Fruit fly (Drosophila melanogaster) whole organism, embryonic: ENCODE results near the gene CG11581.

ENCODE experiments used
- CG1603 ChIP-seq: fragments of 200-800 bp; sonication (Bioruptor generic); optimal IDR thresholded peaks from 2 replicates; lab custom pipeline; 2019; ENCODE audit warnings: missing biosample characterization, mild to moderate bottlenecking, missing genetic modification characterization, moderate library complexity
- CG5953 ChIP-seq: fragments of 200-800 bp; sonication (Bioruptor generic); IDR thresholded peaks from 2 replicates; pipeline ENCODE4 v1.3.6; 2022; ENCODE audit warnings: missing biosample characterization, missing genetic modification characterization
- CG6791 ChIP-seq: fragments of 200-800 bp; sonication (Bioruptor generic); IDR thresholded peaks from 3 replicates; pipeline ENCODE4 v1.3.6; 2022; ENCODE audit warnings: missing biosample characterization, missing genetic modification characterization; ENCODE audit not compliant: partially characterized antibody
- CG8944 ChIP-seq: fragments of 200-800 bp; sonication (Bioruptor generic); optimal IDR thresholded peaks from 3 replicates; lab custom pipeline; 2016; ENCODE audit warnings: missing biosample characterization, missing genetic modification characterization
- Hand ChIP-seq: fragments of 200-800 bp; sonication (Bioruptor generic); optimal IDR thresholded peaks from 2 replicates; lab custom pipeline; 2017; ENCODE audit warnings: mild to moderate bottlenecking, missing biosample characterization, missing genetic modification reagents, missing genetic modification characterization
- Hr78 ChIP-seq, 2 experiments: fragments of 200-800 bp in 1 of 2; fragments of >200 bp in 1 of 2; sonication (Bioruptor generic) in 1 of 2; optimal IDR thresholded peaks; 2 replicates each; lab custom pipeline; 2017 to 2019; ENCODE audit warnings: missing biosample characterization in 2 of 2, missing genetic modification characterization in 2 of 2, mild to moderate bottlenecking in 1 of 2, moderate library complexity in 1 of 2
- cas ChIP-seq: fragments of 200-800 bp; sonication (Bioruptor generic); IDR thresholded peaks from 2 replicates; pipeline ENCODE4 v1.3.6; 2022; ENCODE audit warnings: missing biosample characterization, missing genetic modification characterization
- esg ChIP-seq: fragments of 200-800 bp; sonication (Bioruptor generic); conservative IDR thresholded peaks from 2 replicates; pipeline ENCODE4 v1.3.6; 2022; ENCODE audit warnings: missing biosample characterization, missing genetic modification characterization
- lbe ChIP-seq: fragments of 200-800 bp; sonication (Bioruptor generic); optimal IDR thresholded peaks from 2 replicates; lab custom pipeline; 2016; ENCODE audit warnings: missing biosample characterization, mild to moderate bottlenecking, missing genetic modification characterization
- lilli ChIP-seq: fragments of 200-800 bp; sonication (Bioruptor generic); optimal IDR thresholded peaks from 3 replicates; lab custom pipeline; 2016; ENCODE audit warnings: missing biosample characterization, missing genetic modification characterization
- tup ChIP-seq: fragments of 200-800 bp; sonication (Bioruptor generic); optimal IDR thresholded peaks from 2 replicates; lab custom pipeline; 2016; ENCODE audit warnings: missing biosample characterization, mild to moderate bottlenecking, missing genetic modification characterization, moderate library complexity
- wek ChIP-seq: fragments of 200-800 bp; sonication (Bioruptor generic); optimal IDR thresholded peaks from 3 replicates; lab custom pipeline; 2018; ENCODE audit warnings: missing biosample characterization, mild to moderate bottlenecking, missing genetic modification characterization, moderate library complexity

dm6 chrX:14211250-14211944 is 34.7 kb downstream of the CG11581 start:
- TF ChIP-seq Hand (no peak), esg (GFP tag; lab: Robert Waterston, UW) (no peak), CG6791 (peak; percentile 50; the same call in 1 of the 3 replicates), cas (GFP tag; lab: Robert Waterston, UW) (no peak), tup (GFP tag; lab: Kevin White, UChicago) (no peak), lilli (GFP tag; lab: Kevin White, UChicago) (no peak), wek (no peak), CG1603 (peak; percentile 6), lbe (GFP tag; lab: Kevin White, UChicago) (no peak), Hr78 (GFP tag; optimal IDR thresholded peaks at IDR 0.05; lab: Kevin White, UChicago) (no peak), CG5953 (GFP tag; lab: Robert Waterston, UW) (no peak), CG8944 (no peak)
